Fruit fly (Drosophila melanogaster): ENCODE measurements around the gene CG10077.

The CG10077 gene

DNA sequence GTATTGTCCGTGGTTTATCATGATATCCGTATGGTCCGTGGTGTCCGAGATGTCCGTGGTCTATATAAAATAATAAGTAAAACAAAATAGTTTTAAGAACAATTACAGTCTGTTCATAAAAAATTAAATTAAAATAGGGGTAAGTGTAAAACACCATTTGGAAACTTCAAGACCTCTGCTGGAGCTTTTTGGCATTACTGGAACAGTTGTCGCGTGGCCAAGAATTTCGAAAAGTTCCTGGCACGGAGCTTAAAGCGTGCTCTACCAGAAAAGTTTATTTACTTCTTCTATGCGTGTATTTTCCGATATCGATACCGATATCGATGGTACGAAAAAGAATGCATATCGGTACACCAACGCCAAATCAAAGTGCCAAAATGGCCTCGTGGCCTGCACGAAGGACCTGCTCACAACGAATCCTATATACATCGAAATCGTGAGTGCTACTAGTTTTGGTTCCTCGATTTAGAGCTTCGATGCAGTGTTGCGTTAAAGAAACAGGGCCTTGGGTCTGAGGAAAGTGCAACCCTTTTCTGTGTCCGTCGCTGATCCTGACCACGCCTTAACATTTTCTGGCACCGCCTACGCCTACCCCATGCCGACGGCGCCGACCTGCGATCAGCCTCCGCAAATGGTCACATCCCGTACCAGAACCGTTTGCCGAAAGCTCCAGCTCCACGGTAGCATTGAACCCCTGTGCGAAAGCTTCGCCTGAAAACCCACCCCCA is 13.4 kb downstream of the CG10077 start:
- TF ChIP-seq Dll (optimal IDR thresholded peaks at IDR 0.05) (no peak), psq (optimal IDR thresholded peaks at IDR 0.05) (no peak), EcR (GFP tag; optimal IDR thresholded peaks at IDR 0.05) (no peak), usp (GFP tag; optimal IDR thresholded peaks at IDR 0.05) (no peak), pan (optimal IDR thresholded peaks at IDR 0.05) (no peak), CG8478 (optimal IDR thresholded peaks at IDR 0.05) (no peak)

dm6 chr3L:6934799-6935318 is 20.8 kb downstream of the CG10077 start:
- TF ChIP-seq CG8478 (optimal IDR thresholded peaks at IDR 0.05) (no peak), psq (optimal IDR thresholded peaks at IDR 0.05) (no peak), pan (optimal IDR thresholded peaks at IDR 0.05) (no peak), EcR (GFP tag; optimal IDR thresholded peaks at IDR 0.05) (no peak), usp (GFP tag; optimal IDR thresholded peaks at IDR 0.05) (no peak), Dll (optimal IDR thresholded peaks at IDR 0.05) (no peak)

dm6 chr3L:6932626-6933025 is 23.1 kb downstream of the CG10077 start, which contains the start of gene CG14820:
TSS of gene CG14820 (plus strand) at chr3L:6932926.
- TF ChIP-seq Dll (optimal IDR thresholded peaks at IDR 0.05) (no peak), CG8478 (optimal IDR thresholded peaks at IDR 0.05) (no peak), pan (optimal IDR thresholded peaks at IDR 0.05) (no peak), EcR (GFP tag; optimal IDR thresholded peaks at IDR 0.05) (no peak), psq (optimal IDR thresholded peaks at IDR 0.05) (no peak), usp (GFP tag; optimal IDR thresholded peaks at IDR 0.05) (no peak)

dm6 chr3L:6931850-6932249 is 23.9 kb downstream of the CG10077 start, which contains the start of gene CG45413:
TSS of gene CG45413 (minus strand) at chr3L:6931950.
- TF ChIP-seq CG8478 (optimal IDR thresholded peaks at IDR 0.05) (no peak), Dll (optimal IDR thresholded peaks at IDR 0.05) (no peak), usp (GFP tag; optimal IDR thresholded peaks at IDR 0.05) (no peak), pan (optimal IDR thresholded peaks at IDR 0.05) (no peak), EcR (GFP tag; optimal IDR thresholded peaks at IDR 0.05) (no peak), psq (optimal IDR thresholded peaks at IDR 0.05) (no peak)

dm6 chr3L:6925843-6926242 is 29.9 kb downstream of the CG10077 start:
- TF ChIP-seq EcR (GFP tag; optimal IDR thresholded peaks at IDR 0.05) (no peak), usp (GFP tag; optimal IDR thresholded peaks at IDR 0.05) (no peak), CG8478 (optimal IDR thresholded peaks at IDR 0.05) (no peak), psq (optimal IDR thresholded peaks at IDR 0.05) (no peak), pan (optimal IDR thresholded peaks at IDR 0.05) (no peak), Dll (optimal IDR thresholded peaks at IDR 0.05) (no peak)

DNA sequence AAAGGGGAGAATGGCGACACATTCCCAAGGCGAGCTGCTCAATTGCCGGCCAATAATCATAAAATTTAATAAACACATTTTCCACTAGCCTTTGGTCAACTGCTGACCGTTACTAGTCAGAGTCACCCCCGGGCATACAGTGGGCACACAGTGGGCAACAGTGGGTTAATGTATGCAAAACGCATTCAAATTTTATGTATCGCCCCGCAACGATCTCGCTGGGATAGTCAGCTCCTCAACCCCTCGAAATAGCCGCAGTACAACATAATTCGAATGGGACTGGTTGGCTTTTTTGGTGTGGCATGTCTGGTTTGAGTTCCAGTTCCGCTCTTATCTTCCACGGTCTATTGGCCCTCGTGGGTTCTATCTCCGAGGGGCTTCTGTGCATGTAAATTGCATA is 36.5 kb downstream of the CG10077 start:
- TF ChIP-seq Dll (optimal IDR thresholded peaks at IDR 0.05) = no peak
- no peak for TF ChIP-seq pan (optimal IDR thresholded peaks at IDR 0.05)
- no peak for TF ChIP-seq usp (GFP tag; optimal IDR thresholded peaks at IDR 0.05)
- TF ChIP-seq CG8478 (optimal IDR thresholded peaks at IDR 0.05) = no peak
- no peak for TF ChIP-seq psq (optimal IDR thresholded peaks at IDR 0.05)
- no peak for TF ChIP-seq EcR (GFP tag; optimal IDR thresholded peaks at IDR 0.05)

DNA sequence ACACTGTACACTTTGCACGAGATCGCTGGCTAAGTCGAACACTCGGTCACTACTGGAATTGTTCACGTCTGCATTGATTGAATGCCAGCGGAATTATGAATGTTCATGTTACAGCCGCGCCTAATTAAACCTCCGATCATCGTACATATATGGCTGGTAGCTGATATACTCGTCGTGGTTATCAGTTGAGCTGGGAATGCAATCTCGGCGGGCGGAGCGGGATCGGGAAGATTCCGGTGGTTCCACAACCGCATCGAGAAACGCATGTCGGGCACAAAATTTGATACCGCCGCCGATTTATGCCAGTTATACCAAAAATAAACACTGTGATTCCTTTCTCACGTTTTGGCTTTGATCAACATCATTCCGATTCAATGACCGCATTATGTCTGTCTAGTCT is 40.9 kb downstream of the CG10077 start, which contains the start of gene Prat2:
Gene Prat2 (minus strand): TSS at position 101 of the 400 bp plus-strand sequence.
- TF ChIP-seq psq (optimal IDR thresholded peaks at IDR 0.05) (no peak), Dll (optimal IDR thresholded peaks at IDR 0.05) (no peak), CG8478 (optimal IDR thresholded peaks at IDR 0.05) (no peak), usp (GFP tag; optimal IDR thresholded peaks at IDR 0.05) (no peak), EcR (GFP tag; optimal IDR thresholded peaks at IDR 0.05) (no peak), pan (optimal IDR thresholded peaks at IDR 0.05) (no peak)

dm6 chr3L:6913823-6914222 is 41.9 kb downstream of the CG10077 start:
- TF ChIP-seq usp (GFP tag; optimal IDR thresholded peaks at IDR 0.05) (no peak), psq (optimal IDR thresholded peaks at IDR 0.05) (no peak), EcR (GFP tag; optimal IDR thresholded peaks at IDR 0.05) (no peak), Dll (optimal IDR thresholded peaks at IDR 0.05) (no peak), CG8478 (optimal IDR thresholded peaks at IDR 0.05) (no peak)

DNA sequence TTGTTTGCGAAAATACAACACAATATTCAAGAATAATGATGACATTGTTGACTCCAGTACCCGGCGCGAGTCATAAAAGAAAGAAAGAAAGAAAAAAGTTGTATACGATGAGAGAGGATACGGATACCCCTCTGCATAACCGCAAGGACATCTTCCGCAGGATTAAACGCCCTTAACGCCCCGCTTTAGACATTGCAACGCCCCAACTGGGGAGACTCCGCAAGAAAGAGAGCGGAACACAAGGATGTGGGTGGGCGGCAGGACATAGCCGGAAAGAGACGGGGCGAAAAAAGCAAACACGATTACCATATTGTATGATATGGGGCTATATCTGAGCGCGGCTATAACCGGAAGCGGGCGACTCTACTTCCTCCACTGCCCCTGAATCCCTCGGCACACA is 44.5 kb downstream of the CG10077 start:
- TF ChIP-seq pan (optimal IDR thresholded peaks at IDR 0.05) = no peak
- TF ChIP-seq usp (GFP tag; optimal IDR thresholded peaks at IDR 0.05) = no peak
- TF ChIP-seq CG8478 (optimal IDR thresholded peaks at IDR 0.05) = no peak
- no peak for TF ChIP-seq EcR (GFP tag; optimal IDR thresholded peaks at IDR 0.05)
- no peak for TF ChIP-seq Dll (optimal IDR thresholded peaks at IDR 0.05)
- TF ChIP-seq psq (optimal IDR thresholded peaks at IDR 0.05) = no peak

dm6 chr3L:6906758-6907157 is 48.9 kb downstream of the CG10077 start:
- TF ChIP-seq pan (optimal IDR thresholded peaks at IDR 0.05) = no peak
- no peak for TF ChIP-seq CG8478 (optimal IDR thresholded peaks at IDR 0.05)
- no peak for TF ChIP-seq psq (optimal IDR thresholded peaks at IDR 0.05)
- no peak for TF ChIP-seq Dll (optimal IDR thresholded peaks at IDR 0.05)

DNA sequence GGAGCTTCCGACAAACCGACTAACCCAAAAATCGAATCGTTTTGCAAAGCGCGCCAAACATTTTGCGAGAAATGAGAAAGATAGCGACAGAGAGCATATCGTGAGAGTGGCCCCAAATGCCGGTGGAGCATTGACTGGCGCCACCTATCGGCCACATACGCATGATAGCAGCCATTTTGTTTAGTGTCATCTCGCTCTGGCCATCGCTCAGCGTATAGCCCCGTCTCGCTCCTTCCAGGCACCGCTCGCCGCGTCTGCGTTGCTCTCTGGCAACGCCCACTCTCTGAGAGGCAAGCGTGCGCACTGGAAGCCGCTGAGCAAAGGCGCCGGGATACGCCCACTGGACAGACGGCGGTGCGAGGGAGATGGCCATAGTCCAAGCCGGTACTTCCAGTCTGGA is 51.7 kb downstream of the CG10077 start:
- TF ChIP-seq psq (optimal IDR thresholded peaks at IDR 0.05) (no peak), CG8478 (optimal IDR thresholded peaks at IDR 0.05) (peak; percentile 78), Dll (optimal IDR thresholded peaks at IDR 0.05) (peak; percentile 92), usp (GFP tag; optimal IDR thresholded peaks at IDR 0.05) (no peak)

Measured in whole organism.